Fruit fly (Drosophila melanogaster): Measurements from ENCODE around the gene Reepl1.

dm6 chrX:11555070-11555469 lies 17.4 kb upstream of the Reepl1 start:
- TF ChIP-seq insv (optimal IDR thresholded peaks at IDR 0.05) (no peak), h (optimal IDR thresholded peaks at IDR 0.05) (no peak), psq (optimal IDR thresholded peaks at IDR 0.05) (no peak), Myc (optimal IDR thresholded peaks at IDR 0.05) (no peak)
